Worm (Caenorhabditis elegans): ENCODE results near the gene Y11D7A.3.
"Not testable (repeated sequence)": the region's sequence is repeated elsewhere in the genome, so short reads cannot be mapped to it uniquely, and the experiment has no call there.

The Y11D7A.3 gene

DNA sequence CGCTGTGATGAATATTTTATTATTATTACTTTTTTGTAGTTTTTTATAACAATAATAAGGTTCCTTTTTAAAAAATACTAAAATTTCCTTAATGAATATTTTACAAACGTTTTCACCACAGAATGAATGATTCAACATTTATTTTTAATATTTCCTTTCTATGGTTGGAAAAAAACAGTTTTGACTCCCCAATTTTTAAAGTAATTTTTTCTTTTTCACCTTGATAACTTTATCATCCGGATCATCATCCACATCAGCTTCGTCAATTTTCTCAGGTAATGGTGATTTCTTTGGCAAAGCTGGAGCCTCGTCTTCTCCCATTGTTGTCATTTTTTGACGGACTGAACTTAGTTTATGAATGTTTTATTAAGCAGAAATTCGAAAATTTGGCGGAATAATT, 10.8 kb downstream of the Y11D7A.3 start, which contains the start of gene rab-28:
Gene rab-28 (minus strand): TSS at position 343 of the 400 bp plus-strand sequence.
- no peak for TF ChIP-seq unc-120 (tag; optimal IDR thresholded peaks at IDR 0.05; ENCODE audit: poor library complexity, severe bottlenecking)
- TF ChIP-seq unc-39 (tag; optimal IDR thresholded peaks at IDR 0.05), result no peak
- no peak for TF ChIP-seq hlh-1 (tag; optimal IDR thresholded peaks at IDR 0.05)
- no peak for TF ChIP-seq ztf-11 (tag; optimal IDR thresholded peaks at IDR 0.05)
- no peak for TF ChIP-seq lin-13 (tag; optimal IDR thresholded peaks at IDR 0.05)
- TF ChIP-seq ceh-39 (tag; optimal IDR thresholded peaks at IDR 0.05), result no peak
- no peak for TF ChIP-seq zip-8 (tag; optimal IDR thresholded peaks at IDR 0.05)
- no peak for TF ChIP-seq nhr-2 (tag; optimal IDR thresholded peaks at IDR 0.05)
- no peak for TF ChIP-seq flh-1 (GFP tag; optimal IDR thresholded peaks at IDR 0.05)
- TF ChIP-seq tbx-8 (GFP tag; optimal IDR thresholded peaks at IDR 0.05), result no peak
- TF ChIP-seq ces-1 (GFP tag; optimal IDR thresholded peaks at IDR 0.05), result no peak
- TF ChIP-seq nhr-237 (tag; optimal IDR thresholded peaks at IDR 0.05), result no peak
- no peak for TF ChIP-seq pha-4 (tag; optimal IDR thresholded peaks at IDR 0.05)
- TF ChIP-seq blmp-1 (tag; optimal IDR thresholded peaks at IDR 0.05), result no peak
- TF ChIP-seq mls-2 (tag; optimal IDR thresholded peaks at IDR 0.05), result no peak
- TF ChIP-seq cnd-1 (tag; optimal IDR thresholded peaks at IDR 0.05), result no peak
- no peak for TF ChIP-seq lin-32 (GFP tag; optimal IDR thresholded peaks at IDR 0.05)

DNA sequence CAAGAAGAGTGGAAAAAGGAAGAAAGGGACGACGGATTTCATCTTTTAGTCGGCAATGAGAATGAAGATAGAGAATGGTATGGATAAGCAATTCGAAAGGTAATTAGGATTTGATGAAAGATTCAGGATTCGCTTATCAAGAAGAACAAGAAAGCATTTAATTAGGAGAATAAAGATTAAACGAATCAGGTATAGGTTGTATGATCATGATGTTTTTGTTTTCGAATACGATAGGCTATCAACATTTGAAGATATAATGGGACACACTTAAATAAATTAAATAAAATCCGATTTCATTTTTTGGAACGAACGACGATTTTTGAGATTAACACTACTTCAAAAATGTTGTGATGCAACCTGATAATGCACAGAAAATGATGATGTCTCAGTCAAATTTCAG, 12.5 kb downstream of the Y11D7A.3 start, which contains the start of gene Y11D7A.5:
Gene Y11D7A.5 (minus strand): TSS at position 101 of the 400 bp plus-strand sequence.
- no peak for TF ChIP-seq lin-32 (GFP tag; optimal IDR thresholded peaks at IDR 0.05)
- TF ChIP-seq flh-1 (GFP tag; optimal IDR thresholded peaks at IDR 0.05), result no peak

DNA sequence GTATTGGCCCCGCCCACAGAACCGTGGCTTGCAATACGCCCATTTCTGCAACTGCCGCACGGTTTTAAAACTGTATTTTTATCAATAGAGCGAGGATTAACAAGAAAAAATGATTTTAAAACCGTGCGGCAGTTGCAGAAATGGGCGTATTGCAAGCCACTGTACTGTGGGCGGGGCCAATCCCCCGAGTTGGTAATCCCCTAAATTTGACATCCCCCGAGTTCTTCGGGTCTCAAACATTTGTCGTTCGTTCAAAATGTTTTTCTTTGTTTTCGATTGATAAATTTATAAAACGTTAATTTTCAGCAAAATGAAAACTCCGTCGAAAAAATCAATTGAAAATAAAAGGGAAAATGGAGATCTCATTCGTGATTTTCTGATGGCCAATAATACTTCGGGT, 16.3 kb downstream of the Y11D7A.3 start, which contains the start of gene Y11D7A.7:
Gene Y11D7A.7 (plus strand): TSS at position 301 of the 400 bp plus-strand sequence.
- not testable (repeated sequence) for TF ChIP-seq ceh-83 (GFP tag; optimal IDR thresholded peaks at IDR 0.05); mep-1 (tag; optimal IDR thresholded peaks at IDR 0.05); elt-1 (tag; optimal IDR thresholded peaks at IDR 0.05; ENCODE audit: borderline replicate concordance, insufficient read depth)

DNA sequence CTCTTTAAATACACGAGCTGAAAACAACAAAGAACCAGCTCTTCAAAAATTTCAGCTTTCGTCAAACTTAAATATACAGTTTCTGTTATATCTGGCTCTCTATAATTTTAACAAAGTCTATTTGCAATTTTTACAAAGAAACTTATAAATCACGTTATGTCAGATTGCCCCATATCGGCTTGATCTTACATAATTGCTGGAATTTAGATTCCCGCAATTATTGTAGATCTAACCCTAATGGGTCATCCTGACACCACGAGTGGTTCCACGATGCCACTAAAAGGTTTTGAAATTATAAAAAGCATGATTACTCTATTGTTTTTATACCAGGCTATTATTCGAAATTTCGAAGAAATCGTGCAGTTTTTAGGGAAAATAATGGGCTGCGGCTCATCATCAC, 18.2 kb downstream of the Y11D7A.3 start, which contains the start of gene Y11D7A.8:
Gene Y11D7A.8 (plus strand): TSS at position 301 of the 400 bp plus-strand sequence.
- TF ChIP-seq lin-32 (GFP tag; optimal IDR thresholded peaks at IDR 0.05) (no peak), ceh-43 (GFP tag; optimal IDR thresholded peaks at IDR 0.05) (no peak), ztf-11 (tag; optimal IDR thresholded peaks at IDR 0.05) (no peak), blmp-1 (tag; optimal IDR thresholded peaks at IDR 0.05) (no peak)

DNA sequence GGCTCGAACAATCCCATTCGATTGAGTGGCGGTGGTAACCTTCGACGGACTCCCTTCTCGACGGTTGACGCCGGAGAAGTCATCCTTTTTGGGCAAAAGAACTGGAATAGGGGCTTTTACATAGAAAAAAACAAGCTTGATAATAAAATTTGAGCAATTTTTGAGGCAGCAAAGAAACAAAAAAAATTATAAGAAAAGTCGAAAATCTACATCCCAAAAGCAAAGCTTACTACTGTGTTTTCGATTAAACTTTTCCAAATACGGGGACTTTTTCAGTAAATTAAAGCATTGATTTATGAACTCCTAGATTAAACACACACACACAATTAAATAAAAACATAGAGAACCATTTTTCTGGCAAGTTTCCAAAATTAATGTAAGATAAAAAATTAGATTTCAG, 23.1 kb downstream of the Y11D7A.3 start, which contains the start of gene Y11D7A.9:
Gene Y11D7A.9 (minus strand): TSS at position 101 of the 400 bp plus-strand sequence.
- TF ChIP-seq cnd-1 (tag; optimal IDR thresholded peaks at IDR 0.05) (no peak), elt-3 (tag; optimal IDR thresholded peaks at IDR 0.05) (no peak), nhr-12 (tag; optimal IDR thresholded peaks at IDR 0.05) (no peak), ceh-83 (GFP tag; optimal IDR thresholded peaks at IDR 0.05) (no peak), snpc-4 (tag; optimal IDR thresholded peaks at IDR 0.05) (no peak), lsy-2 (tag; optimal IDR thresholded peaks at IDR 0.05) (no peak), ceh-39 (tag; optimal IDR thresholded peaks at IDR 0.05) (no peak), unc-120 (tag; optimal IDR thresholded peaks at IDR 0.05; ENCODE audit: poor library complexity, severe bottlenecking) (no peak), flh-1 (GFP tag; optimal IDR thresholded peaks at IDR 0.05) (no peak), ceh-43 (GFP tag; optimal IDR thresholded peaks at IDR 0.05) (no peak), nhr-76 (tag; optimal IDR thresholded peaks at IDR 0.05) (no peak), nhr-28 (tag; optimal IDR thresholded peaks at IDR 0.05) (no peak), ces-1 (GFP tag; optimal IDR thresholded peaks at IDR 0.05) (no peak), bed-3 (GFP tag; optimal IDR thresholded peaks at IDR 0.05) (no peak)

DNA sequence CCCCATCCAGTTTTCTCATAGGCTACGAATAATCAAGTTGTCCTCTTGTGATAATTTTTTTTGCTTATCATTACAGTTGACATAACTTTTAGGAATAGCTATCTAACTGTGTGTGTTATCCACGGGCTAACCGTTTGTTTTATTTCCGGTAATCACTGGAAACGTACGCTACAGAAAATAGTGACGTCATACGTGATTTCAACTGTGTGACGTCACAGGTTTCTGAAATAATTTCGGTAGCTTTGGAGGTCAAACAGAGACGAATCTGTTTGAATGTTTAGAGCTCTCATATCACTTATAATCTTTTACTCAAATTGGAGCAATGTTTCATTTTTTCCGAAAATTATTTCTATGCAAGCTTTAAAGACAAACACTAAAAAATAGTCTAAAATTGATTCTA, 24.0 kb downstream of the Y11D7A.3 start:
- TF ChIP-seq lin-32 (GFP tag; optimal IDR thresholded peaks at IDR 0.05) (no peak), zip-8 (tag; optimal IDR thresholded peaks at IDR 0.05) (peak; percentile 88)

DNA sequence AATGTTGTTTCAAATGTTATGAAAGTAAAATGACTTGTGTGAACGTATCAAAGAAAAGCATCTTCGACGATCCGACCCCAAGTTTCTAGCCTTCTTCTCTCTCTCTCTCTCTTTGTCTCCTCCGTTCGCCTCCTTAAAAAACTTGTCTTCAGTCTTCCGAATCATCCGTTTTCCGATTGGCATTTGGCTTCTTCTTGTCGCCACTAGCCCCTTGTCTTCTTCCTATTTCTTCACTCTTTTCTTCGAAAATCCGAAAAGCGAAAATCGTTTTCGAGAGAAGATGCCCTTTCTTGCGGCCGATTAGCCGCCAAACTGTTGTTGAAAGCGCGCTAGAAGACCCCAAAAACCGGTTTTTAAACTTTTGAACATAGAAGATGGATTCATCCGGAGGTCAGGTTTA, 25.7 kb downstream of the Y11D7A.3 start:
- TF ChIP-seq unc-120 (tag; optimal IDR thresholded peaks at IDR 0.05; ENCODE audit: poor library complexity, severe bottlenecking) (no peak), ham-2 (GFP tag; optimal IDR thresholded peaks at IDR 0.05) (peak; percentile 6)
